Fruit fly (Drosophila melanogaster) whole organism, embryonic: ENCODE data around the gene CG15882.

Experiments
- Blimp-1 ChIP-seq: fragments of 200-800 bp; sonication (Bioruptor generic); optimal IDR thresholded peaks from 3 replicates; lab custom pipeline; 2018; ENCODE audit warnings: missing biosample characterization, missing genetic modification characterization, mild to moderate bottlenecking, moderate library complexity, missing genetic modification reagents
- CG10147 ChIP-seq: fragments of 200-800 bp; sonication (Bioruptor generic); optimal IDR thresholded peaks from 2 replicates; lab custom pipeline; 2019; ENCODE audit warnings: missing biosample characterization, mild to moderate bottlenecking, missing genetic modification characterization, moderate library complexity
- CG11456 ChIP-seq: fragments of 200-800 bp; sonication (Bioruptor generic); IDR thresholded peaks from 3 replicates; pipeline ENCODE4 v1.3.6; 2022; ENCODE audit warnings: missing biosample characterization, missing genetic modification characterization
- CG12071 ChIP-seq: fragments of 200-800 bp; sonication (Bioruptor generic); optimal IDR thresholded peaks from 3 replicates; lab custom pipeline; 2018; ENCODE audit warnings: missing biosample characterization, mild to moderate bottlenecking, missing genetic modification characterization
- CG12236 ChIP-seq: fragments of 200-800 bp; sonication (Bioruptor generic); optimal IDR thresholded peaks from 2 replicates; lab custom pipeline; 2016; ENCODE audit warnings: missing biosample characterization, missing genetic modification characterization
- CG17328 ChIP-seq: fragments of 200-800 bp; sonication (Bioruptor generic); IDR thresholded peaks from 2 replicates; pipeline ENCODE4 v1.3.6; 2022; ENCODE audit warnings: missing biosample characterization, missing genetic modification characterization
- CG17912 ChIP-seq: fragments of 200-800 bp; sonication (Bioruptor generic); optimal IDR thresholded peaks from 2 replicates; lab custom pipeline; 2018; ENCODE audit warnings: missing biosample characterization, mild to moderate bottlenecking, missing genetic modification characterization
- CG2120 ChIP-seq: fragments of 200-800 bp; sonication (Bioruptor generic); optimal IDR thresholded peaks from 3 replicates; lab custom pipeline; 2016; ENCODE audit warnings: missing biosample characterization, missing genetic modification characterization
- CG2202 ChIP-seq: fragments of 200-800 bp; sonication (Bioruptor generic); optimal IDR thresholded peaks from 2 replicates; lab custom pipeline; 2018; ENCODE audit warnings: missing biosample characterization, mild to moderate bottlenecking, missing genetic modification characterization
- CG31224 ChIP-seq: fragments of 200-800 bp; sonication (Bioruptor generic); IDR thresholded peaks from 2 replicates; pipeline ENCODE4 v1.3.6; 2022; ENCODE audit warnings: missing biosample characterization, missing genetic modification characterization
- CG6272 ChIP-seq: fragments of 200-800 bp; sonication (Bioruptor generic); IDR thresholded peaks from 2 replicates; pipeline ENCODE4 v1.3.6; 2022; ENCODE audit warnings: missing biosample characterization, missing genetic modification characterization
- CG6765 ChIP-seq: fragments of 200-800 bp; sonication (Bioruptor generic); optimal IDR thresholded peaks from 3 replicates; lab custom pipeline; 2017; ENCODE audit warnings: missing biosample characterization, mild to moderate bottlenecking, missing genetic modification characterization
- CG8478 ChIP-seq: fragments of >200 bp; optimal IDR thresholded peaks from 2 replicates; lab custom pipeline; 2018
- D ChIP-seq, 2 experiments: fragments of 200-800 bp in 1 of 2; fragments of >200 bp in 1 of 2; sonication (Bioruptor generic) in 1 of 2; optimal IDR thresholded peaks; 2 replicates in 1 of 2; 3 replicates in 1 of 2; lab custom pipeline; 2017; ENCODE audit warnings: mild to moderate bottlenecking in 1 of 2, missing biosample characterization in 1 of 2, missing genetic modification characterization in 1 of 2, missing genetic modification reagents in 1 of 2
- Dp ChIP-seq: fragments of 200-800 bp; sonication (Bioruptor generic); optimal IDR thresholded peaks from 2 replicates; lab custom pipeline; 2018; ENCODE audit warnings: missing biosample characterization, mild to moderate bottlenecking, missing genetic modification characterization, moderate library complexity
- Hr39 ChIP-seq: fragments of >200 bp; optimal IDR thresholded peaks from 2 replicates; lab custom pipeline; 2017
- Hr51 ChIP-seq, 2 experiments: fragments of 200-800 bp; sonication (Bioruptor generic); optimal IDR thresholded peaks; 2 replicates in 1 of 2; 3 replicates in 1 of 2; lab custom pipeline; 2016 to 2018; ENCODE audit warnings: missing biosample characterization in 2 of 2, missing genetic modification characterization in 2 of 2, mild to moderate bottlenecking in 1 of 2, moderate library complexity in 1 of 2
- Med ChIP-seq: fragments of 200-800 bp; sonication (Bioruptor generic); peaks from one replicate; lab custom pipeline; 2016; ENCODE audit warnings: missing biosample characterization, missing genetic modification characterization, mild to moderate bottlenecking, inconsistent platforms, moderate library complexity
- Mes4 ChIP-seq: fragments of 200-800 bp; sonication (Bioruptor generic); optimal IDR thresholded peaks from 2 replicates; lab custom pipeline; 2016; ENCODE audit warnings: missing biosample characterization, missing genetic modification characterization
- NFAT ChIP-seq: fragments of 200-800 bp; sonication (Bioruptor generic); IDR thresholded peaks from 2 replicates; pipeline ENCODE4 v1.3.6; 2022; ENCODE audit warnings: missing biosample characterization, missing genetic modification characterization
- Pdp1 ChIP-seq, 2 experiments: fragments of 200-800 bp; sonication (Bioruptor generic); optimal IDR thresholded peaks; 3 replicates each; lab custom pipeline; 2016; ENCODE audit warnings: missing biosample characterization in 2 of 2, missing genetic modification characterization in 2 of 2, mild to moderate bottlenecking in 1 of 2, moderate library complexity in 1 of 2
- Rx ChIP-seq: fragments of 200-800 bp; sonication (Bioruptor generic); IDR thresholded peaks from 2 replicates; pipeline ENCODE4 v1.3.6; 2022; ENCODE audit warnings: missing biosample characterization, missing genetic modification characterization
- Six4 ChIP-seq: fragments of 200-800 bp; sonication (Bioruptor generic); optimal IDR thresholded peaks from 2 replicates; lab custom pipeline; 2016; ENCODE audit warnings: missing biosample characterization, missing genetic modification characterization
- ac ChIP-seq: fragments of 200-800 bp; sonication (Bioruptor generic); optimal IDR thresholded peaks from 3 replicates; lab custom pipeline; 2017; ENCODE audit warnings: missing biosample characterization, mild to moderate bottlenecking, missing genetic modification characterization
- bab2 ChIP-seq: fragments of 200-800 bp; sonication (Bioruptor generic); optimal IDR thresholded peaks from 2 replicates; lab custom pipeline; 2016; ENCODE audit warnings: missing biosample characterization, missing genetic modification characterization
- bsh ChIP-seq, 2 experiments: fragments of 200-800 bp; sonication (Bioruptor generic); optimal IDR thresholded peaks; 2 replicates each; lab custom pipeline; 2017 to 2018; ENCODE audit warnings: mild to moderate bottlenecking in 2 of 2, missing biosample characterization in 2 of 2, missing genetic modification characterization in 2 of 2, moderate library complexity in 1 of 2
- caup ChIP-seq: fragments of 200-800 bp; sonication (Bioruptor generic); optimal IDR thresholded peaks from 3 replicates; lab custom pipeline; 2017; ENCODE audit warnings: missing biosample characterization, mild to moderate bottlenecking, missing genetic modification characterization, moderate library complexity; ENCODE audit not compliant: severe bottlenecking
- crp ChIP-seq, 2 experiments: fragments of 200-800 bp; sonication (Bioruptor generic); optimal IDR thresholded peaks; 2 replicates in 1 of 2; 3 replicates in 1 of 2; lab custom pipeline; 2017; ENCODE audit warnings: missing biosample characterization in 2 of 2, missing genetic modification characterization in 2 of 2, mild to moderate bottlenecking in 1 of 2, moderate library complexity in 1 of 2
- danr ChIP-seq: fragments of 200-800 bp; sonication (Bioruptor generic); IDR thresholded peaks from 2 replicates; pipeline ENCODE4 v1.3.6; 2022; ENCODE audit warnings: missing biosample characterization, missing genetic modification characterization
- ems ChIP-seq: fragments of 200-800 bp; sonication (Bioruptor generic); optimal IDR thresholded peaks from 3 replicates; lab custom pipeline; 2016; ENCODE audit warnings: missing biosample characterization, missing genetic modification characterization
- esg ChIP-seq: fragments of 200-800 bp; sonication (Bioruptor generic); conservative IDR thresholded peaks from 2 replicates; pipeline ENCODE4 v1.3.6; 2022; ENCODE audit warnings: missing biosample characterization, missing genetic modification characterization
- eve ChIP-seq, 2 experiments: fragments of >200 bp; optimal IDR thresholded peaks; 2 replicates each; lab custom pipeline; 2017; ENCODE audit warnings: missing biosample characterization in 2 of 2, missing genetic modification characterization in 2 of 2
- fru ChIP-seq: fragments of >200 bp; optimal IDR thresholded peaks from 2 replicates; lab custom pipeline; 2017
- gro ChIP-seq: fragments of 200-800 bp; sonication (Bioruptor generic); optimal IDR thresholded peaks from 2 replicates; lab custom pipeline; 2016; ENCODE audit warnings: missing biosample characterization, missing genetic modification characterization
- jigr1 ChIP-seq: fragments of 200-800 bp; sonication (Bioruptor generic); IDR thresholded peaks from 3 replicates; pipeline ENCODE4 v1.3.6; 2022; ENCODE audit warnings: missing biosample characterization, missing genetic modification characterization
- lov ChIP-seq, 2 experiments: fragments of 200-800 bp in 1 of 2; fragments of >200 bp in 1 of 2; sonication (Bioruptor generic) in 1 of 2; IDR thresholded peaks in 1 of 2; optimal IDR thresholded peaks in 1 of 2; 2 replicates in 1 of 2; 3 replicates in 1 of 2; pipeline versions ENCODE4 v1.3.6 to Lab custom; 2017 to 2022; ENCODE audit warnings: missing biosample characterization in 1 of 2, missing genetic modification characterization in 1 of 2
- pan ChIP-seq, 4 experiments: fragments of >200 bp in 3 of 4; fragments of 200-800 bp in 1 of 4; sonication (Bioruptor generic) in 1 of 4; optimal IDR thresholded peaks in 3 of 4; IDR thresholded peaks in 1 of 4; 2 replicates each; pipeline versions ENCODE4 v1.3.6 to Lab custom; 2017 to 2022; ENCODE audit warnings: missing biosample characterization in 2 of 4, missing genetic modification characterization in 2 of 4, mixed read lengths in 1 of 4
- pho ChIP-seq: fragments of 200-800 bp; sonication (Bioruptor generic); optimal IDR thresholded peaks from 2 replicates; lab custom pipeline; 2016; ENCODE audit warnings: missing biosample characterization, missing genetic modification characterization
- sima ChIP-seq: fragments of 200-800 bp; sonication (Bioruptor generic); optimal IDR thresholded peaks from 2 replicates; lab custom pipeline; 2016; ENCODE audit warnings: missing biosample characterization, missing genetic modification characterization
- usp ChIP-seq: fragments of >200 bp; optimal IDR thresholded peaks from 2 replicates; lab custom pipeline; 2017; ENCODE audit warnings: missing biosample characterization, missing genetic modification characterization
- vvl ChIP-seq: fragments of 200-800 bp; sonication (Bioruptor generic); IDR thresholded peaks from 2 replicates; pipeline ENCODE4 v1.3.6; 2022; ENCODE audit warnings: missing biosample characterization, missing genetic modification characterization
- wdn ChIP-seq: fragments of 200-800 bp; sonication (Bioruptor generic); IDR thresholded peaks from 2 replicates; pipeline ENCODE4 v1.3.6; 2022; ENCODE audit warnings: missing biosample characterization, missing genetic modification characterization
- zen ChIP-seq: fragments of 200-800 bp; sonication (Bioruptor generic); optimal IDR thresholded peaks from 3 replicates; lab custom pipeline; 2018; ENCODE audit warnings: missing biosample characterization, mild to moderate bottlenecking, missing genetic modification characterization, moderate library complexity
- zfh1 ChIP-seq: fragments of 200-800 bp; sonication (Bioruptor generic); IDR thresholded peaks from 3 replicates; pipeline ENCODE4 v1.3.6; 2022; ENCODE audit warnings: missing biosample characterization, missing genetic modification characterization

Gene CG15882

dm6 chrX:19153288-19154130 is 29.3 kb upstream of the CG15882 start (continued):
- TF ChIP-seq ac (GFP tag; lab: Kevin White, UChicago) (no peak), Pdp1 (GFP tag; optimal IDR thresholded peaks at IDR 0.05; lab: Kevin White, UChicago) (no peak), CG10147 (GFP tag; lab: Kevin White, UChicago) (no peak)

DNA sequence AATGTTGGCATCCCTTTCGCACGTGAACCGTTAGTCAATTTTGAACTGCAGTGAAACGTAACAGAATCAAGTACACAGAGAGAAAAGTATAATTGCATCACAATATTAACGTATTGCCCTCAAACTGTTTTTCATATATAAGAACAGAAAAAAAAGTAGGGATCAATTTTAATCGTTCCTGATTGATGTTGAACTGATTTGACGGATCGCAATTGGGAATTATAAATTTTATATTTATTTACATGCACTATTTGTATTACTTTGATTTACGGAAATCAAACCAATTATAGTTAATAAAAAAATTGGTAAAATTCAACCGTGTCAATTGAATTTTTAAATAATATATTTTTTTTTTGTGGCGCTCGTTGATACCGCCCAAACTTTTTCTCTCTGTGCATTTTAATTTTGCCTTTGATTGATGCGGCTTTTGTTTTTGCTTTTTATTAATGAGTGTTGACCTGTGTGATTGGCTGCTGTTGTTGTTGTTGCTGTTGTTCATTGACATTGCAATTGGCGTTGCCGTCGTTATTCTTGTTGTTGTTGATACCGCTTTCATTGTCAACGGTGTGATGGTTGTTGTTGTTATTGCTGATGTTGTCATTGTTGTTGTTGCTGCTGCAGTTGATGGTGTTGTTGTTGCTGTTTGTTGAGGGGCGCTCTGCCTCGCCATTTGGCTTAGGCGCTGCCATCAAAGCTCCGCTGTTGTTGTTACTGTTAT is 28.5 kb upstream of the CG15882 start:
- no peak for TF ChIP-seq Mes4 (GFP tag; lab: Kevin White, UChicago)
- no peak for TF ChIP-seq pho (GFP tag; lab: Kevin White, UChicago)
- no peak for TF ChIP-seq pan (optimal IDR thresholded peaks at IDR 0.05; lab: Kevin White, UChicago)
- TF ChIP-seq pan (GFP tag; optimal IDR thresholded peaks at IDR 0.05 in 1 of 2, IDR thresholded peaks at IDR 0.05 in 1 of 2) = peak in 1 of 2 experiments; percentile 23
- TF ChIP-seq esg (GFP tag; lab: Robert Waterston, UW) = peak; percentile 35; the same call in 1 of the 2 replicates
- peak; percentile 62 for TF ChIP-seq zen (tag; lab: Kevin White, UChicago)
- no peak for TF ChIP-seq jigr1
- 0 out of 2 replicates have a peak, but pooled peaks have one; percentile 28 for TF ChIP-seq CG17328 (GFP tag; lab: Robert Waterston, UW)
- no peak for TF ChIP-seq NFAT
- TF ChIP-seq CG12236 (GFP tag; lab: Kevin White, UChicago) = no peak
- TF ChIP-seq bab2 = no peak
- TF ChIP-seq eve (GFP tag; optimal IDR thresholded peaks at IDR 0.05; lab: Kevin White, UChicago) = peak in 1 of 2 experiments; percentile 77
- TF ChIP-seq crp (GFP tag; optimal IDR thresholded peaks at IDR 0.05; lab: Kevin White, UChicago) = no peak
- TF ChIP-seq wdn (GFP tag; lab: Robert Waterston, UW) = no peak
- no peak for TF ChIP-seq Dp
- TF ChIP-seq Med (GFP tag; lab: Kevin White, UChicago) = peak; percentile 67
- peak; percentile 59 for TF ChIP-seq zfh1 (GFP tag; lab: Robert Waterston, UW)
- no peak for TF ChIP-seq CG6765 (GFP tag; lab: Kevin White, UChicago)
- TF ChIP-seq bsh (GFP tag; optimal IDR thresholded peaks at IDR 0.05; lab: Kevin White, UChicago) = peak in 1 of 2 experiments; percentile 69
- no peak for TF ChIP-seq fru (lab: Kevin White, UChicago)
- TF ChIP-seq CG2120 = no peak
- no peak for TF ChIP-seq ems
- TF ChIP-seq Six4 = peak; percentile 20
- TF ChIP-seq CG2202 (tag; lab: Kevin White, UChicago) = peak; percentile 17
- TF ChIP-seq CG12071 = no peak
- TF ChIP-seq Blimp-1 (GFP tag; lab: Kevin White, UChicago) = peak; percentile 66
- no peak for TF ChIP-seq lov (optimal IDR thresholded peaks at IDR 0.05; lab: Kevin White, UChicago)
- no peak for TF ChIP-seq lov (GFP tag; IDR thresholded peaks at IDR 0.05; lab: Robert Waterston, UW)
- TF ChIP-seq sima (GFP tag; lab: Kevin White, UChicago) = no peak
- TF ChIP-seq CG11456 (GFP tag; lab: Robert Waterston, UW) = no peak
- TF ChIP-seq CG31224 (GFP tag; lab: Robert Waterston, UW) = no peak
- TF ChIP-seq Hr39 (lab: Kevin White, UChicago) = no peak
- TF ChIP-seq Rx = no peak
- no peak for TF ChIP-seq CG6272
- 0 out of 2 replicates have a peak, but pooled peaks have one; percentile 14 for TF ChIP-seq danr (GFP tag; lab: Robert Waterston, UW)
- TF ChIP-seq CG8478 (lab: Kevin White, UChicago) = no peak
- no peak for TF ChIP-seq CG17912 (GFP tag; lab: Kevin White, UChicago)
- TF ChIP-seq usp (GFP tag; lab: Kevin White, UChicago) = no peak
- TF ChIP-seq D (optimal IDR thresholded peaks at IDR 0.05; lab: Kevin White, UChicago) = no peak
- peak; percentile 70 for TF ChIP-seq D (GFP tag; optimal IDR thresholded peaks at IDR 0.05; lab: Kevin White, UChicago)
- TF ChIP-seq Hr51 (GFP tag; optimal IDR thresholded peaks at IDR 0.05; lab: Kevin White, UChicago) = peak in 1 of 2 experiments; percentile 79
- no peak for TF ChIP-seq gro (GFP tag; lab: Kevin White, UChicago)
- peak; percentile 53 for TF ChIP-seq vvl (GFP tag; lab: Robert Waterston, UW)
- no peak for TF ChIP-seq caup
